Fruit fly (Drosophila melanogaster) whole organism, prepupa: ENCODE results near the gene CG13607.
A peak's percentile ranks its signal among the peaks of the same experiment; 100 is the strongest.

Experiments used
- Blimp-1 ChIP-seq: fragments of 200-800 bp; sonication (Bioruptor generic); optimal IDR thresholded peaks from 3 replicates; lab custom pipeline; 2017; ENCODE audit warnings: missing biosample characterization, missing genetic modification characterization, mild to moderate bottlenecking, moderate library complexity, missing genetic modification reagents
- CG10669 ChIP-seq: fragments of 200-800 bp; sonication (Bioruptor generic); optimal IDR thresholded peaks from 3 replicates; lab custom pipeline; 2018; ENCODE audit warnings: missing biosample characterization, mild to moderate bottlenecking, missing genetic modification characterization, moderate library complexity
- CG11294 ChIP-seq: fragments of 200-800 bp; sonication (Bioruptor generic); IDR thresholded peaks from 2 replicates; pipeline ENCODE4 v1.3.6; 2022; ENCODE audit warnings: missing biosample characterization, missing genetic modification characterization
- CG11902 ChIP-seq: fragments of 200-800 bp; sonication (Bioruptor generic); optimal IDR thresholded peaks from 3 replicates; lab custom pipeline; 2016; ENCODE audit warnings: missing biosample characterization, missing genetic modification characterization
- CG15336 ChIP-seq: fragments of 200-800 bp; sonication (Bioruptor generic); IDR thresholded peaks from 2 replicates; pipeline ENCODE4 v1.3.6; 2022; ENCODE audit warnings: missing biosample characterization, missing genetic modification characterization
- CG1621 ChIP-seq: fragments of 200-800 bp; sonication (Bioruptor generic); optimal IDR thresholded peaks from 3 replicates; lab custom pipeline; 2018; ENCODE audit warnings: missing biosample characterization, mild to moderate bottlenecking, missing genetic modification characterization
- CG16779 ChIP-seq: fragments of 200-800 bp; sonication (Bioruptor generic); optimal IDR thresholded peaks from 3 replicates; lab custom pipeline; 2017; ENCODE audit warnings: missing biosample characterization, mild to moderate bottlenecking, missing genetic modification characterization
- CG3032 ChIP-seq: fragments of 200-800 bp; optimal IDR thresholded peaks from 2 replicates; lab custom pipeline; 2019; ENCODE audit warnings: missing biosample characterization, mild to moderate bottlenecking, missing genetic modification characterization, moderate library complexity
- CG31627 ChIP-seq: fragments of 200-800 bp; sonication (Bioruptor generic); optimal IDR thresholded peaks from 3 replicates; lab custom pipeline; 2016; ENCODE audit warnings: missing biosample characterization, missing genetic modification characterization
- CG32006 ChIP-seq: fragments of 200-800 bp; sonication (Bioruptor generic); optimal IDR thresholded peaks from 3 replicates; lab custom pipeline; 2017; ENCODE audit warnings: missing biosample characterization, mild to moderate bottlenecking, missing genetic modification characterization
- CG34406 ChIP-seq: fragments of 200-800 bp; sonication (Bioruptor generic); optimal IDR thresholded peaks from 3 replicates; lab custom pipeline; 2016; ENCODE audit warnings: missing biosample characterization, missing genetic modification characterization
- CG3919 ChIP-seq: fragments of 200-800 bp; sonication (Bioruptor generic); optimal IDR thresholded peaks from 3 replicates; lab custom pipeline; 2016; ENCODE audit warnings: missing biosample characterization, missing genetic modification characterization
- CG4318 ChIP-seq: fragments of 200-800 bp; sonication (Bioruptor generic); optimal IDR thresholded peaks from 3 replicates; lab custom pipeline; 2017; ENCODE audit warnings: missing biosample characterization, mild to moderate bottlenecking, missing genetic modification characterization
- CG6163 ChIP-seq: fragments of 200-800 bp; sonication (Bioruptor generic); IDR thresholded peaks from 3 replicates; pipeline ENCODE4 v1.3.6; 2022; ENCODE audit warnings: missing biosample characterization, missing genetic modification characterization
- CG6276 ChIP-seq: fragments of 200-800 bp; sonication (Bioruptor generic); optimal IDR thresholded peaks from 2 replicates; lab custom pipeline; 2017; ENCODE audit warnings: missing biosample characterization, mild to moderate bottlenecking, missing genetic modification characterization
- CG6792 ChIP-seq: fragments of 200-800 bp; sonication (Bioruptor generic); optimal IDR thresholded peaks from 3 replicates; lab custom pipeline; 2016; ENCODE audit warnings: missing biosample characterization, missing genetic modification characterization
- CG6808 ChIP-seq: fragments of 200-800 bp; sonication (Bioruptor generic); optimal IDR thresholded peaks from 3 replicates; lab custom pipeline; 2017; ENCODE audit warnings: missing biosample characterization, missing genetic modification characterization, mild to moderate bottlenecking, moderate library complexity, missing genetic modification reagents
- CG6854 ChIP-seq: fragments of 200-800 bp; sonication (Bioruptor generic); optimal IDR thresholded peaks from 2 replicates; lab custom pipeline; 2017; ENCODE audit warnings: missing biosample characterization, mild to moderate bottlenecking, missing genetic modification characterization
- CG8319 ChIP-seq: fragments of 200-800 bp; sonication (Bioruptor generic); optimal IDR thresholded peaks from 3 replicates; lab custom pipeline; 2016; ENCODE audit warnings: missing biosample characterization, missing genetic modification characterization
- CG8632 ChIP-seq: fragments of 200-800 bp; sonication (Bioruptor generic); optimal IDR thresholded peaks from 3 replicates; lab custom pipeline; 2016; ENCODE audit warnings: missing biosample characterization, missing genetic modification characterization
- CG9139 ChIP-seq: fragments of 200-800 bp; sonication (Bioruptor generic); optimal IDR thresholded peaks from 3 replicates; lab custom pipeline; 2017; ENCODE audit warnings: missing biosample characterization, mild to moderate bottlenecking, missing genetic modification characterization
- Eip75B ChIP-seq: fragments of 200-800 bp; sonication (Bioruptor generic); optimal IDR thresholded peaks from 3 replicates; lab custom pipeline; 2016; ENCODE audit warnings: missing biosample characterization, missing genetic modification characterization
- Eip78C ChIP-seq: fragments of 200-800 bp; sonication (Bioruptor generic); peaks from one replicate; lab custom pipeline; 2016; ENCODE audit warnings: missing biosample characterization, missing genetic modification characterization
- Eip93F ChIP-seq: fragments of 200-800 bp; sonication (Bioruptor generic); optimal IDR thresholded peaks from 2 replicates; lab custom pipeline; 2016; ENCODE audit warnings: missing biosample characterization, mild to moderate bottlenecking, missing genetic modification characterization
- Ets96B ChIP-seq: fragments of 200-800 bp; optimal IDR thresholded peaks from 2 replicates; lab custom pipeline; 2019; ENCODE audit warnings: missing biosample characterization, mild to moderate bottlenecking, missing genetic modification characterization, moderate library complexity
- Hr39 ChIP-seq: fragments of 200-800 bp; sonication (Bioruptor generic); optimal IDR thresholded peaks from 2 replicates; lab custom pipeline; 2016; ENCODE audit warnings: missing biosample characterization, missing genetic modification characterization
- Lpt ChIP-seq: fragments of 200-800 bp; sonication (Bioruptor generic); optimal IDR thresholded peaks from 3 replicates; lab custom pipeline; 2016; ENCODE audit warnings: missing biosample characterization, missing genetic modification characterization
- OdsH ChIP-seq: fragments of 200-800 bp; sonication (Bioruptor generic); optimal IDR thresholded peaks from 3 replicates; lab custom pipeline; 2016; ENCODE audit warnings: missing biosample characterization, missing genetic modification characterization
- Smox ChIP-seq: fragments of 200-800 bp; sonication (Bioruptor generic); optimal IDR thresholded peaks from 3 replicates; lab custom pipeline; 2016; ENCODE audit warnings: missing biosample characterization, missing genetic modification characterization
- Sox14 ChIP-seq: fragments of 200-800 bp; sonication (Bioruptor generic); optimal IDR thresholded peaks from 3 replicates; lab custom pipeline; 2016; ENCODE audit warnings: missing biosample characterization, missing genetic modification characterization
- Sox15 ChIP-seq: fragments of 200-800 bp; sonication (Bioruptor generic); optimal IDR thresholded peaks from 3 replicates; lab custom pipeline; 2016; ENCODE audit warnings: missing biosample characterization, missing genetic modification characterization
- achi ChIP-seq: fragments of 200-800 bp; sonication (Bioruptor generic); optimal IDR thresholded peaks from 3 replicates; lab custom pipeline; 2016; ENCODE audit warnings: missing biosample characterization, missing genetic modification characterization
- acj6 ChIP-seq: fragments of 200-800 bp; sonication (Bioruptor generic); optimal IDR thresholded peaks from 3 replicates; lab custom pipeline; 2016; ENCODE audit warnings: missing biosample characterization, missing genetic modification characterization
- cyc ChIP-seq: fragments of 200-800 bp; sonication (Bioruptor generic); optimal IDR thresholded peaks from 3 replicates; lab custom pipeline; 2016; ENCODE audit warnings: missing biosample characterization, missing genetic modification characterization
- dac ChIP-seq: fragments of 200-800 bp; sonication (Bioruptor generic); optimal IDR thresholded peaks from 2 replicates; lab custom pipeline; 2017; ENCODE audit warnings: missing biosample characterization, mild to moderate bottlenecking, missing genetic modification characterization
- dsx ChIP-seq: fragments of 200-800 bp; optimal IDR thresholded peaks from 3 replicates; lab custom pipeline; 2019; ENCODE audit warnings: missing biosample characterization, mild to moderate bottlenecking, missing genetic modification characterization, moderate library complexity; ENCODE audit not compliant: poor library complexity, severe bottlenecking
- eg ChIP-seq: fragments of 200-800 bp; sonication (Bioruptor generic); IDR thresholded peaks from 3 replicates; pipeline ENCODE4 v1.3.6; 2022; ENCODE audit warnings: missing biosample characterization, missing genetic modification characterization
- esn ChIP-seq: fragments of 200-800 bp; sonication (Bioruptor generic); optimal IDR thresholded peaks from 2 replicates; lab custom pipeline; 2016; ENCODE audit warnings: missing biosample characterization, mild to moderate bottlenecking, missing genetic modification characterization, moderate library complexity
- fd59A ChIP-seq: fragments of 200-800 bp; sonication (Bioruptor generic); optimal IDR thresholded peaks from 2 replicates; lab custom pipeline; 2017; ENCODE audit warnings: missing biosample characterization, mild to moderate bottlenecking, missing genetic modification characterization, missing genetic modification reagents
- fd85E ChIP-seq: fragments of 200-800 bp; sonication (Bioruptor generic); optimal IDR thresholded peaks from 3 replicates; lab custom pipeline; 2016; ENCODE audit warnings: missing biosample characterization, missing genetic modification characterization
- fkh ChIP-seq: fragments of 200-800 bp; sonication (Bioruptor generic); optimal IDR thresholded peaks from 3 replicates; lab custom pipeline; 2017; ENCODE audit warnings: missing biosample characterization, mild to moderate bottlenecking, missing genetic modification characterization, moderate library complexity
- lz ChIP-seq: fragments of 200-800 bp; sonication (Bioruptor generic); optimal IDR thresholded peaks from 3 replicates; lab custom pipeline; 2016; ENCODE audit warnings: missing biosample characterization, missing genetic modification characterization
- pdm3 ChIP-seq: fragments of 200-800 bp; sonication (Bioruptor generic); optimal IDR thresholded peaks from 3 replicates; lab custom pipeline; 2016; ENCODE audit warnings: missing biosample characterization, missing genetic modification characterization
- salr ChIP-seq, 2 experiments: fragments of 200-800 bp; sonication (Bioruptor generic); optimal IDR thresholded peaks; 3 replicates each; lab custom pipeline; 2016 to 2018; ENCODE audit warnings: missing biosample characterization in 2 of 2, missing genetic modification characterization in 2 of 2, mild to moderate bottlenecking in 1 of 2
- spab ChIP-seq: fragments of 200-800 bp; sonication (Bioruptor generic); optimal IDR thresholded peaks from 2 replicates; lab custom pipeline; 2017; ENCODE audit warnings: missing biosample characterization, mild to moderate bottlenecking, missing genetic modification characterization, missing genetic modification reagents
- ss ChIP-seq, 2 experiments: fragments of 200-800 bp; sonication (Bioruptor generic); optimal IDR thresholded peaks; 2 replicates in 1 of 2; 3 replicates in 1 of 2; lab custom pipeline; 2017 to 2018; ENCODE audit warnings: mild to moderate bottlenecking in 2 of 2, missing biosample characterization in 2 of 2, missing genetic modification characterization in 2 of 2, moderate library complexity in 1 of 2
- svp ChIP-seq: fragments of 200-800 bp; sonication (Bioruptor generic); peaks from one replicate; lab custom pipeline; 2016; ENCODE audit warnings: missing biosample characterization, missing genetic modification characterization
- topi ChIP-seq: fragments of 200-800 bp; sonication (Bioruptor generic); optimal IDR thresholded peaks from 3 replicates; lab custom pipeline; 2016; ENCODE audit warnings: missing biosample characterization, missing genetic modification characterization
- vri ChIP-seq: fragments of 200-800 bp; sonication (Bioruptor generic); optimal IDR thresholded peaks from 3 replicates; lab custom pipeline; 2016; ENCODE audit warnings: missing biosample characterization, mild to moderate bottlenecking, missing genetic modification characterization

Gene CG13607

DNA sequence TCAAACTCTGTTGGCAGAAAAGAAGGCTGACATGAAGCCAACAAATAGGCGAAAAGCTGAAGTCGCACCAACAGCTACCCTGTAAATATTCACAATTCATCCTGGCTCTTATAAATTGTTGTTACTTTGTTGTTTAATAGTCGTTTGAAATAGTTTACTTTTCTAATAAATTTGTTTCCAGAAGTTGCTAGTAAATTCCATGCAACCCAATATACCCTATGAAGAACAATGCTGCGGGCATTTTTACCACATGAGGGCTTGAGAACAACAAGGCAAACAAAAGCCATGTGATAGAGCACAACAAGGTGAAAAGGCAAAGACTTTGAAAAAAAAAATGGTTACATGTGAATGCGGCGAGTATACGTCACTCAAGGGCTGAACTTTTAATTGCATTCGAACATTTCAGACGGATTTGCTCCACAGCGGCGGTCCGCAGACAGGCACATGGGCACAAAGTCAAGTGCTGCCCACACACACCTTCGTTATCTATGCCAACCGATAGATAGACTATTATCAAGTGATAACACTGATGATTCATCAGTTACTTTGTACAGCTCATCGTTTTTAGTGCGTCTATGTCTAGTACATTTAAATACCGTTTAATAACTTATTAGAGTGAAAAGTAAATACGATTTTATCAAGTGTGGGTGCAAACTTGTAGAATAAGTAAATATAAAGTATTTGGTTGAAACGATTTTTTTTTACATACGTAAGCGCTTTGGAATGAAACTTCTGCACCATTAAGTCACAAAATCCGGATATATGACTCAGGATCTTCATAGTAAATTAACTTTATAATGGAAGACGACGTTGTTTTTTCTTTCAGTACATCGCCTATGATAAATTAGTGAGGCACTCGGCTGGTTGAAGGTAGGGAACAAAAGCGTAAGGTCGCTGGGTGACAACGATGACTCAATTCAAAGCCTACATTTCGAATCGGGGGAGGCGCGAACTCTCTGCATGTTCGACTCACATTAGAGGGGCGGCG lies 16.8 kb downstream of the CG13607 start:
- TF ChIP-seq CG16779 (tag; lab: Kevin White, UChicago) (no peak), fd59A (GFP tag; lab: Kevin White, UChicago) (peak; percentile 17), CG11902 (GFP tag; lab: Kevin White, UChicago) (peak; percentile 41), CG10669 (GFP tag; lab: Kevin White, UChicago) (peak; percentile 48), dsx (GFP tag; lab: Kevin White, UChicago) (peak; percentile 25), CG31627 (GFP tag; lab: Kevin White, UChicago) (peak; percentile 84), esn (GFP tag; lab: Kevin White, UChicago) (peak; percentile 76), Blimp-1 (GFP tag; lab: Kevin White, UChicago) (peak; percentile 4), CG6854 (GFP tag; lab: Kevin White, UChicago) (no peak), Smox (GFP tag; lab: Kevin White, UChicago) (no peak), eg (GFP tag; lab: Robert Waterston, UW) (peak; percentile 72), CG8632 (GFP tag; lab: Kevin White, UChicago) (peak; percentile 39), fkh (GFP tag; lab: Kevin White, UChicago) (peak; percentile 17), Eip75B (GFP tag; lab: Kevin White, UChicago) (peak; percentile 52), cyc (GFP tag; lab: Kevin White, UChicago) (peak; percentile 75), topi (peak; percentile 80), fd85E (GFP tag; lab: Kevin White, UChicago) (peak; percentile 34), CG1621 (tag; lab: Kevin White, UChicago) (no peak), CG3032 (tag; lab: Kevin White, UChicago) (peak; percentile 45), CG11294 (GFP tag; lab: Robert Waterston, UW) (peak; percentile 57; the same call in 1 of the 2 replicates), Eip93F (no peak), CG32006 (GFP tag; lab: Kevin White, UChicago) (peak; percentile 72), acj6 (GFP tag; lab: Kevin White, UChicago) (peak; percentile 75), CG15336 (GFP tag; lab: Robert Waterston, UW) (peak; percentile 76), CG6808 (GFP tag; lab: Kevin White, UChicago) (peak; percentile 18), Eip78C (GFP tag; lab: Kevin White, UChicago) (peak; percentile 88), CG8319 (peak; percentile 42), CG3919 (GFP tag; lab: Kevin White, UChicago) (peak; percentile 72), Sox15 (peak; percentile 32), dac (GFP tag; lab: Kevin White, UChicago) (peak; percentile 25), CG4318 (GFP tag; lab: Kevin White, UChicago) (peak; percentile 36), vri (GFP tag; lab: Kevin White, UChicago) (peak; percentile 65), svp (GFP tag; lab: Kevin White, UChicago) (peak; percentile 86), lz (GFP tag; lab: Kevin White, UChicago) (peak; percentile 67), Ets96B (tag; lab: Kevin White, UChicago) (peak; percentile 65), spab (GFP tag; lab: Kevin White, UChicago) (peak; percentile 8), pdm3 (GFP tag; lab: Kevin White, UChicago) (peak; percentile 76), Lpt (GFP tag; lab: Kevin White, UChicago) (peak; percentile 67), OdsH (peak; percentile 71), Hr39 (peak; percentile 87), ss (GFP tag; optimal IDR thresholded peaks at IDR 0.05; lab: Kevin White, UChicago) (peak in 1 of 2 experiments; percentile 21), Sox14 (GFP tag; lab: Kevin White, UChicago) (peak; percentile 89), CG6276 (GFP tag; lab: Kevin White, UChicago) (peak; percentile 43), achi (GFP tag; lab: Kevin White, UChicago) (peak; percentile 74), CG34406 (GFP tag; lab: Kevin White, UChicago) (peak; percentile 53), CG9139 (GFP tag; lab: Kevin White, UChicago) (no peak), salr (GFP tag; optimal IDR thresholded peaks at IDR 0.05; lab: Kevin White, UChicago) (peak; percentile 33 to 66), CG6163 (peak; percentile 89), CG6792 (GFP tag; lab: Kevin White, UChicago) (peak; percentile 41)
